Worm (Caenorhabditis elegans): ENCODE results near the gene C49H3.4.
A peak's percentile ranks its signal among the peaks of the same experiment; 100 is the strongest.

C49H3.4 gene

ce11 chrIV:7957504-7957903 is 42.4 kb downstream of the C49H3.4 start, which contains the start of gene frpr-10:
Gene frpr-10 (plus strand): TSS chrIV:7957804.
- TF ChIP-seq somi-1 (GFP tag; optimal IDR thresholded peaks at IDR 0.05) (no peak), fkh-3 (tag; optimal IDR thresholded peaks at IDR 0.05) (no peak), rec-8 (tag; optimal IDR thresholded peaks at IDR 0.05) (no peak), pha-4 (tag; optimal IDR thresholded peaks at IDR 0.05) (no peak), zfh-2 (GFP tag; conservative IDR thresholded peaks at IDR 0.05) (0 out of 2 replicates have a peak, but pooled peaks have one; percentile 20), snpc-1.3 (tag; optimal IDR thresholded peaks at IDR 0.05; ENCODE audit: insufficient read depth) (no peak), attf-3 (GFP tag; conservative IDR thresholded peaks at IDR 0.05) (no peak), ccch-3 (GFP tag; optimal IDR thresholded peaks at IDR 0.05) (no peak), ztf-28 (GFP tag; IDR thresholded peaks at IDR 0.05) (no peak)

DNA sequence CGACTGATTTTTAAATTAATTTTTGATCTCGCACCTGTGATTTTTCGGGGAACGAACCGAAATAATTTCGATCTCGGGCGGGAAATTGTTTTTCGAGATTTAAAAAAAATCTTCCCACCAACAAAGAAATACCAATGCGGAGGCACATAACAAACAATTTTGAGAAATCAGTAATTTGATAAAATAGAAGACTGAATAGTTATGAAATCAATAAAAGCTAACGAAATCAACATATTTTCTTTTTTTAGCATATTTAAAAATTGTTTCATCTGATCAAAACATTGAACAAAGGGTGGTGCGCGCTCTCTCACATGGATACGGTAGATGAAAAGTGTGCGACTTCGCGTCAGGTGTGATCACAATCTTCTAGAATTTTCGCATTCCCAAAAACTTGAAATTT is 43.0 kb downstream of the C49H3.4 start:
- TF ChIP-seq hsf-1 (GFP tag; IDR thresholded peaks at IDR 0.05) = peak; percentile 97
- no peak for TF ChIP-seq ztf-26 (tag; optimal IDR thresholded peaks at IDR 0.05)
- TF ChIP-seq pbrm-1 (GFP tag; IDR thresholded peaks at IDR 0.05) = 0 out of 2 replicates have a peak, but pooled peaks have one; percentile 51
- TF ChIP-seq dpl-1 (GFP tag; optimal IDR thresholded peaks at IDR 0.05) = peak; percentile 37
- TF ChIP-seq F49E8.2 (tag; optimal IDR thresholded peaks at IDR 0.05; ENCODE audit: insufficient read depth) = peak; percentile 81
- no peak for TF ChIP-seq nhr-179 (tag; optimal IDR thresholded peaks at IDR 0.05)
- no peak for TF ChIP-seq attf-6 (GFP tag; IDR thresholded peaks at IDR 0.05)
- peak; percentile 91 for TF ChIP-seq aptf-2 (GFP tag; conservative IDR thresholded peaks at IDR 0.05)
- TF ChIP-seq lir-1 (GFP tag; conservative IDR thresholded peaks at IDR 0.05) = no peak
- peak; percentile 81 for TF ChIP-seq D2030.7 (GFP tag; IDR thresholded peaks at IDR 0.05)
- peak; percentile 32 for TF ChIP-seq hrde-1 (tag; optimal IDR thresholded peaks at IDR 0.05; ENCODE audit: borderline replicate concordance)
- TF ChIP-seq xnd-1 (tag; optimal IDR thresholded peaks at IDR 0.05) = peak; percentile 71
- TF ChIP-seq sptf-2 (GFP tag; optimal IDR thresholded peaks at IDR 0.05) = no peak
- TF ChIP-seq nfya-1 (tag; optimal IDR thresholded peaks at IDR 0.05; ENCODE audit: borderline replicate concordance, insufficient read depth) = no peak
- peak; percentile 24; the same call in 1 of the 2 replicates for TF ChIP-seq hmg-1.2 (GFP tag; IDR thresholded peaks at IDR 0.05)
- TF ChIP-seq ztf-25 (GFP tag; IDR thresholded peaks at IDR 0.05) = no peak
- 0 out of 2 replicates have a peak, but pooled peaks have one; percentile 11 for TF ChIP-seq C17E4.6 (GFP tag; IDR thresholded peaks at IDR 0.05)
- peak; percentile 89 for TF ChIP-seq madf-6 (GFP tag; IDR thresholded peaks at IDR 0.05)
- no peak for TF ChIP-seq hlh-26 (GFP tag; conservative IDR thresholded peaks at IDR 0.05)
- TF ChIP-seq Y53F4B.3 (GFP tag; IDR thresholded peaks at IDR 0.05) = no peak
- peak; percentile 83 for TF ChIP-seq snpc-1.3 (tag; optimal IDR thresholded peaks at IDR 0.05; ENCODE audit: insufficient read depth)
- no peak for TF ChIP-seq Y53G8AR.9 (GFP tag; conservative IDR thresholded peaks at IDR 0.05)
- peak; percentile 44; the same call in 1 of the 2 replicates for TF ChIP-seq Y95B8A.8 (GFP tag; IDR thresholded peaks at IDR 0.05)
- peak; percentile 52 for TF ChIP-seq lin-54 (GFP tag; optimal IDR thresholded peaks at IDR 0.05)
- TF ChIP-seq chd-7 (tag; optimal IDR thresholded peaks at IDR 0.05) = no peak
- no peak for TF ChIP-seq F39B2.1 (GFP tag; IDR thresholded peaks at IDR 0.05)
- no peak for TF ChIP-seq ets-4 (GFP tag; optimal IDR thresholded peaks at IDR 0.05)
- TF ChIP-seq him-1 (tag; optimal IDR thresholded peaks at IDR 0.05) = peak; percentile 7
- TF ChIP-seq F33H1.4 (GFP tag; IDR thresholded peaks at IDR 0.05) = peak; percentile 66
- no peak for TF ChIP-seq cebp-2 (GFP tag; IDR thresholded peaks at IDR 0.05)
- TF ChIP-seq hmg-20 (GFP tag; IDR thresholded peaks at IDR 0.05) = no peak
- TF ChIP-seq gei-17 (GFP tag; optimal IDR thresholded peaks at IDR 0.05) = no peak
- no peak for TF ChIP-seq C06A6.2 (GFP tag; conservative IDR thresholded peaks at IDR 0.05)
- no peak; the same call in 1 of the 2 replicates for TF ChIP-seq attf-3 (GFP tag; conservative IDR thresholded peaks at IDR 0.05)
- no peak for TF ChIP-seq lin-40 (tag; optimal IDR thresholded peaks at IDR 0.05)
- peak; percentile 93 for TF ChIP-seq efl-1 (GFP tag; optimal IDR thresholded peaks at IDR 0.05)
- TF ChIP-seq snpc-3.4 (tag; optimal IDR thresholded peaks at IDR 0.05) = peak; percentile 81
- 0 out of 2 replicates have a peak, but pooled peaks have one; percentile 13 for TF ChIP-seq ekl-4 (GFP tag; IDR thresholded peaks at IDR 0.05)
- TF ChIP-seq unc-130 (GFP tag; optimal IDR thresholded peaks at IDR 0.05) = peak; percentile 77
